Worm (Caenorhabditis elegans) whole organism, L2 larva: Measurements from ENCODE around the gene nhr-25.

Source experiments
- C34F6.9 ChIP-seq: fragments of 150-350 bp; optimal IDR thresholded peaks from 2 replicates; lab custom pipeline; 2014; ENCODE audit warnings: missing biosample characterization, missing genetic modification characterization
- F13H6.1 ChIP-seq: sonication (generic microtip); optimal IDR thresholded peaks from 2 replicates; lab custom pipeline; 2016; ENCODE audit warnings: missing genetic modification characterization, missing compliant biosample characterization
- R02D3.7 ChIP-seq: fragments of 150-350 bp; optimal IDR thresholded peaks from 2 replicates; lab custom pipeline; 2014; ENCODE audit warnings: missing biosample characterization, missing genetic modification characterization
- Y55F3AM.14 ChIP-seq: fragments of 200-800 bp; sonication (Bioruptor generic); optimal IDR thresholded peaks from 2 replicates; lab custom pipeline; 2018; ENCODE audit warnings: mild to moderate bottlenecking, missing genetic modification characterization, missing compliant biosample characterization
- ZK546.5 ChIP-seq: sonication (generic microtip); optimal IDR thresholded peaks from 2 replicates; lab custom pipeline; 2017; ENCODE audit warnings: missing biosample characterization, missing genetic modification characterization
- alr-1 ChIP-seq: fragments of 150-350 bp; optimal IDR thresholded peaks from 2 replicates; lab custom pipeline; 2014; ENCODE audit warnings: missing biosample characterization, missing genetic modification characterization
- aly-2 ChIP-seq: fragments of 150-350 bp; optimal IDR thresholded peaks from 2 replicates; lab custom pipeline; 2014; ENCODE audit warnings: missing biosample characterization, missing genetic modification characterization
- ama-1 ChIP-seq: fragments of 150-350 bp; optimal IDR thresholded peaks from 2 replicates; lab custom pipeline; 2018; ENCODE audit warnings: inconsistent platforms
- blmp-1 ChIP-seq: sonication (generic microtip); optimal IDR thresholded peaks from 2 replicates; lab custom pipeline; 2017; ENCODE audit warnings: missing genetic modification characterization, mild to moderate bottlenecking, missing compliant biosample characterization, antibody characterized with exemption, moderate library complexity; ENCODE audit not compliant: insufficient read depth
- ceh-16 ChIP-seq: fragments of 150-350 bp; optimal IDR thresholded peaks from 2 replicates; lab custom pipeline; 2014; ENCODE audit warnings: missing biosample characterization, missing genetic modification characterization
- ceh-82 ChIP-seq: fragments of 150-350 bp; optimal IDR thresholded peaks from 2 replicates; lab custom pipeline; 2014; ENCODE audit warnings: missing biosample characterization, missing genetic modification characterization
- crh-2 ChIP-seq: sonication (generic microtip); optimal IDR thresholded peaks from 2 replicates; lab custom pipeline; 2017; ENCODE audit warnings: missing biosample characterization, missing genetic modification characterization
- dmd-4 ChIP-seq: sonication (generic microtip); optimal IDR thresholded peaks from 2 replicates; lab custom pipeline; 2017; ENCODE audit warnings: missing biosample characterization, missing genetic modification characterization
- egl-27 ChIP-seq: sonication (generic microtip); optimal IDR thresholded peaks from 3 replicates; lab custom pipeline; 2017; ENCODE audit warnings: missing biosample characterization, missing genetic modification reagents, missing genetic modification characterization
- elt-1 ChIP-seq: fragments of 150-350 bp; optimal IDR thresholded peaks from 2 replicates; lab custom pipeline; 2014; ENCODE audit warnings: missing biosample characterization, missing genetic modification characterization
- elt-3 ChIP-seq: sonication (generic microtip); optimal IDR thresholded peaks from 2 replicates; lab custom pipeline; 2017; ENCODE audit warnings: missing biosample characterization, missing genetic modification characterization
- fos-1 ChIP-seq: fragments of 150-350 bp; optimal IDR thresholded peaks from 2 replicates; lab custom pipeline; 2014; ENCODE audit warnings: missing biosample characterization, missing genetic modification characterization
- gmeb-1 ChIP-seq: fragments of 150-350 bp; optimal IDR thresholded peaks from 2 replicates; lab custom pipeline; 2014; ENCODE audit warnings: missing biosample characterization, missing genetic modification characterization
- lin-11 ChIP-seq: fragments of 150-350 bp; sonication (generic microtip); optimal IDR thresholded peaks from 2 replicates; lab custom pipeline; 2014; ENCODE audit warnings: missing biosample characterization, missing genetic modification characterization, inconsistent platforms, mixed read lengths
- lin-13 ChIP-seq: fragments of 150-350 bp; optimal IDR thresholded peaks from 2 replicates; lab custom pipeline; 2014; ENCODE audit warnings: missing biosample characterization, missing genetic modification reagents, missing genetic modification characterization
- lin-39 ChIP-seq: fragments of 150-350 bp; optimal IDR thresholded peaks from 2 replicates; lab custom pipeline; 2014; ENCODE audit warnings: missing biosample characterization, missing genetic modification reagents, missing genetic modification characterization
- lsy-2 ChIP-seq, 2 experiments: fragments of 150-350 bp in 1 of 2; sonication (generic microtip) in 1 of 2; optimal IDR thresholded peaks; 2 replicates each; lab custom pipeline; 2014 to 2017; ENCODE audit warnings: missing biosample characterization in 2 of 2, missing genetic modification characterization in 2 of 2
- mab-5 ChIP-seq: fragments of 150-350 bp; optimal IDR thresholded peaks from 2 replicates; lab custom pipeline; 2014; ENCODE audit warnings: missing biosample characterization, missing genetic modification characterization
- mbf-1 ChIP-seq: sonication (generic microtip); optimal IDR thresholded peaks from 2 replicates; lab custom pipeline; 2017; ENCODE audit warnings: missing biosample characterization, missing genetic modification characterization
- mdl-1 ChIP-seq, 2 experiments: fragments of 150-350 bp in 1 of 2; sonication (generic microtip) in 1 of 2; optimal IDR thresholded peaks; 2 replicates each; lab custom pipeline; 2017; ENCODE audit warnings: missing biosample characterization in 2 of 2, missing genetic modification characterization in 2 of 2
- nhr-10 ChIP-seq: sonication (generic microtip); optimal IDR thresholded peaks from 2 replicates; lab custom pipeline; 2017; ENCODE audit warnings: missing biosample characterization, missing genetic modification characterization
- nhr-11 ChIP-seq: fragments of 150-350 bp; optimal IDR thresholded peaks from 2 replicates; lab custom pipeline; 2014; ENCODE audit warnings: missing biosample characterization, missing genetic modification characterization
- nhr-12 ChIP-seq: fragments of 150-350 bp; optimal IDR thresholded peaks from 2 replicates; lab custom pipeline; 2014; ENCODE audit warnings: missing biosample characterization, missing genetic modification characterization
- nhr-129 ChIP-seq: fragments of 150-350 bp; optimal IDR thresholded peaks from 2 replicates; lab custom pipeline; 2014; ENCODE audit warnings: missing biosample characterization, missing genetic modification characterization
- nhr-21 ChIP-seq: fragments of 150-350 bp; optimal IDR thresholded peaks from 2 replicates; lab custom pipeline; 2014; ENCODE audit warnings: missing biosample characterization, missing genetic modification characterization
- nhr-23 ChIP-seq: fragments of 150-350 bp; optimal IDR thresholded peaks from 2 replicates; lab custom pipeline; 2014; ENCODE audit warnings: missing biosample characterization, missing genetic modification reagents, missing genetic modification characterization
- nhr-237 ChIP-seq: fragments of 150-350 bp; optimal IDR thresholded peaks from 2 replicates; lab custom pipeline; 2014; ENCODE audit warnings: missing biosample characterization, missing genetic modification characterization
- nhr-25 ChIP-seq: fragments of 150-350 bp; sonication (generic microtip); optimal IDR thresholded peaks from 3 replicates; lab custom pipeline; 2014; ENCODE audit warnings: missing biosample characterization, missing genetic modification characterization
- nhr-6 ChIP-seq: fragments of 150-350 bp; optimal IDR thresholded peaks from 2 replicates; lab custom pipeline; 2014; ENCODE audit warnings: missing biosample characterization, missing genetic modification characterization
- nhr-77 ChIP-seq: fragments of 150-350 bp; optimal IDR thresholded peaks from 2 replicates; lab custom pipeline; 2014; ENCODE audit warnings: missing biosample characterization, missing genetic modification characterization
- peb-1 ChIP-seq: fragments of 150-350 bp; optimal IDR thresholded peaks from 2 replicates; lab custom pipeline; 2014; ENCODE audit warnings: missing biosample characterization, missing genetic modification characterization
- sem-4 ChIP-seq: fragments of 150-350 bp; optimal IDR thresholded peaks from 2 replicates; lab custom pipeline; 2014; ENCODE audit warnings: missing biosample characterization, missing genetic modification reagents, missing genetic modification characterization
- skn-1 ChIP-seq: sonication (generic microtip); optimal IDR thresholded peaks from 2 replicates; lab custom pipeline; 2017; ENCODE audit warnings: missing biosample characterization, missing genetic modification characterization
- sma-3 ChIP-seq: sonication (generic microtip); optimal IDR thresholded peaks from 2 replicates; lab custom pipeline; 2016; ENCODE audit warnings: missing genetic modification reagents, missing genetic modification characterization, missing compliant biosample characterization
- sma-9 ChIP-seq, 2 experiments: fragments of 150-350 bp in 1 of 2; sonication (generic microtip) in 1 of 2; optimal IDR thresholded peaks; 2 replicates each; lab custom pipeline; 2014 to 2016; ENCODE audit warnings: missing genetic modification characterization in 2 of 2, mild to moderate bottlenecking in 1 of 2, missing biosample characterization in 1 of 2, missing compliant biosample characterization in 1 of 2, missing genetic modification reagents in 1 of 2, moderate library complexity in 1 of 2
- snpc-4 ChIP-seq: fragments of 150-350 bp; optimal IDR thresholded peaks from 2 replicates; lab custom pipeline; 2014; ENCODE audit warnings: missing biosample characterization, missing genetic modification characterization
- unc-39 ChIP-seq: fragments of 150-350 bp; optimal IDR thresholded peaks from 2 replicates; lab custom pipeline; 2014; ENCODE audit warnings: missing biosample characterization, missing genetic modification characterization
- unc-55 ChIP-seq: fragments of 150-350 bp; sonication (generic microtip); optimal IDR thresholded peaks from 3 replicates; lab custom pipeline; 2014; ENCODE audit warnings: missing biosample characterization, missing genetic modification reagents, missing genetic modification characterization
- unc-62 ChIP-seq: fragments of 150-350 bp; optimal IDR thresholded peaks from 2 replicates; lab custom pipeline; 2014; ENCODE audit warnings: missing biosample characterization, missing genetic modification reagents, missing genetic modification characterization
- zag-1 ChIP-seq: fragments of 150-350 bp; optimal IDR thresholded peaks from 2 replicates; lab custom pipeline; 2014; ENCODE audit warnings: missing biosample characterization, missing genetic modification characterization
- ztf-1 ChIP-seq: fragments of 200-800 bp; sonication (Bioruptor generic); conservative IDR thresholded peaks from 2 replicates; pipeline ENCODE4 v1.3.6; 2022; ENCODE audit warnings: missing genetic modification characterization, missing compliant biosample characterization
- ztf-11 ChIP-seq: sonication (generic microtip); optimal IDR thresholded peaks from 2 replicates; lab custom pipeline; 2017; ENCODE audit warnings: missing biosample characterization, missing genetic modification characterization
- ztf-4 ChIP-seq: fragments of 150-350 bp; optimal IDR thresholded peaks from 2 replicates; lab custom pipeline; 2014; ENCODE audit warnings: missing biosample characterization, missing genetic modification characterization

The nhr-25 gene

DNA sequence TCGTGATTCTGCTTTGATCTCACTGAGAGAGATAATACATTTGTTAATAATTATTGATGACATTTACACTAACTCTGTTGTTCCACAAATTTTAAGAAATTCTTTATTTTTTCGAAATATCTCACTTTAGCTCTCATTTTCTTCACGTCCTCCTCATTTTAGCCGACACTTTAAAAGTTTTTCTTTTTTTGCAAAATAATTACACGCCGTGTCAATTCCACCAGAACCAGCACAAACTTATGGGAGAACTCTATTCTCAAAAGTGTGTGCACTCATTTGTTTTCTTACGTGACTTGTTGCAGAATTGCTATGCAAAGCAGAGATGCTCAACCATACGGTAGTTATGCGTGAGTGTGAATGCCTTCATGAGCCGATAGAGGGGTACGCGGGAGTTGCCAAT, 43.1 kb upstream of the nhr-25 start, which contains the start of gene frpr-2:
frpr-2 (plus strand) TSS at position 301 of the 400 bp plus-strand sequence.
- no peak for TF ChIP-seq C34F6.9 (tag; lab: Kevin White, UChicago)
- TF ChIP-seq, all 48 proteins: peak for 0

DNA sequence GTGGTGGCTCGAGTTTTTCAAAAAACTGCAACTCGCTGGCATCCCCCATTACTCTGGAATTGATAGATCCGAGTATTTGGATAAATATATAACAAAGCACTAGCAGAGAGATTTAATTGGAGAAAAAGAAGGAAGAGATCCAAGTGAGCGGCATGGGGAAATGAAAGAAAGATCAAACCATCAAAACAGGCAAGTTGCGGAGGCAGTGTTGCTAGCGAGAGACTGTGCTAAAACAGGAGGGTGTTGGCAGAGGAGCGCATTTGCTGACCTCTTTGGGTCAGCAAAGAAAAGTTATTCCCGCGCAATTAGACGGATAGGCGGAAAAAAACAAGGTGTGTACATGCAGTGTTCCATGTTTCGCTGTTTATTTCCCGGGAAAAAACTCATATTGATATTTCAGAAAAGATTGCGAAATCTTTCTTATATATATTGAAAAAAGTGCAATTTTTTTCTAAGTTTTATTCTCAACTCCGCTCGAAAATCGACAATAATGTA, 32.7 kb upstream of the nhr-25 start, which contains the start of gene ppk-3:
ppk-3 (minus strand) TSS at position 51 of the 495 bp plus-strand sequence.
- TF ChIP-seq nhr-6 (tag; lab: Kevin White, UChicago) (peak; percentile 84), sem-4 (peak; percentile 85), nhr-11 (no peak), elt-1 (tag; lab: Kevin White, UChicago) (no peak), alr-1 (tag; lab: Kevin White, UChicago) (no peak), nhr-25 (tag; lab: Kevin White, UChicago) (no peak), blmp-1 (tag; lab: Kevin White, UChicago) (peak; percentile 34), skn-1 (tag; lab: Kevin White, UChicago) (no peak), Y55F3AM.14 (GFP tag; lab: Kevin White, UChicago) (peak; percentile 10), nhr-21 (peak; percentile 81), nhr-23 (tag; lab: Kevin White, UChicago) (no peak), ztf-11 (tag; lab: Kevin White, UChicago) (no peak), unc-39 (no peak), F13H6.1 (tag; lab: Kevin White, UChicago) (peak; percentile 73), lsy-2 (tag; optimal IDR thresholded peaks at IDR 0.05; lab: Kevin White, UChicago) (peak; percentile 12 to 84), mbf-1 (tag; lab: Kevin White, UChicago) (no peak), unc-62 (GFP tag; lab: Kevin White, UChicago) (no peak), nhr-12 (tag; lab: Kevin White, UChicago) (no peak), mab-5 (tag; lab: Kevin White, UChicago) (peak; percentile 51), C34F6.9 (tag; lab: Kevin White, UChicago) (peak; percentile 89), lin-13 (peak; percentile 84), R02D3.7 (tag; lab: Kevin White, UChicago) (no peak), egl-27 (peak; percentile 53), ZK546.5 (tag; lab: Kevin White, UChicago) (no peak), fos-1 (tag; lab: Kevin White, UChicago) (peak; percentile 63), unc-55 (GFP tag; lab: Kevin White, UChicago) (peak; percentile 71), nhr-129 (tag; lab: Kevin White, UChicago) (peak; percentile 91), ztf-4 (tag; lab: Kevin White, UChicago) (peak; percentile 39), mdl-1 (tag; optimal IDR thresholded peaks at IDR 0.05; lab: Kevin White, UChicago) (peak in 1 of 2 experiments; percentile 16), gmeb-1 (tag; lab: Kevin White, UChicago) (peak; percentile 76), nhr-237 (tag; lab: Kevin White, UChicago) (no peak), lin-39 (no peak), ama-1 (lab: Kevin White, UChicago) (no peak), crh-2 (tag; lab: Kevin White, UChicago) (peak; percentile 80), sma-3 (peak; percentile 75), dmd-4 (no peak), nhr-10 (tag; lab: Kevin White, UChicago) (no peak), ceh-82 (tag; lab: Kevin White, UChicago) (no peak), lin-11 (tag; lab: Kevin White, UChicago) (peak; percentile 73), ztf-1 (GFP tag; lab: Robert Waterston, UW) (no peak), zag-1 (tag; lab: Kevin White, UChicago) (peak; percentile 10), peb-1 (tag; lab: Kevin White, UChicago) (no peak), sma-9 (GFP tag; optimal IDR thresholded peaks at IDR 0.05; lab: Kevin White, UChicago) (peak; percentile 84), sma-9 (tag; optimal IDR thresholded peaks at IDR 0.05; lab: Kevin White, UChicago) (no peak), snpc-4 (tag; lab: Kevin White, UChicago) (peak; percentile 17), elt-3 (tag; lab: Kevin White, UChicago) (no peak), ceh-16 (tag; lab: Kevin White, UChicago) (no peak), nhr-77 (tag; lab: Kevin White, UChicago) (no peak), aly-2 (no peak)
